Worm (Caenorhabditis elegans): ENCODE data around the gene usp-46.
A peak's percentile ranks its signal among the peaks of the same experiment; 100 is the strongest.

The usp-46 gene

DNA sequence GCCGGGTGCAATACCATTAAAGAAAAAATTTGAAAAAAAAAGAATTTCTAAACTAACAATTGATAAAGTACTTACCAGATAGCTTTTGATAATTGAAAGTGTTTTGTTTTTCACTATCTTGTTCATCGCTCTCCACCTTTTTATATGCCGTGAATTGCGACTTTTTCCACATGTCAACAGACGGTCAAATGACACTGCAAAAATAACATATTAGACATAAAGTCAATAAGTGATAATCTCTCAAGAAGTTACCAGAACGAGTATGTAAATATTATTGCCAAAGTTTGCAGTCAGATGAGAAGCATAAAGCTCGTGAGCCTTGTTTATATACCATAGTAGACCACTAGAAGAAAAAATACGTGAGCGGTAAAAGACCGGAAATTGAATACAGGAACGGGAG lies 40.6 kb upstream of the usp-46 start, which contains the start of gene dao-6:
TSS of gene dao-6 (minus strand) at position 345 of the 400 bp plus-strand sequence.
- TF ChIP-seq ets-4 (tag; optimal IDR thresholded peaks at IDR 0.05) (no peak), ceh-9 (tag; optimal IDR thresholded peaks at IDR 0.05) (no peak), ceh-2 (tag; optimal IDR thresholded peaks at IDR 0.05) (no peak), ceh-22 (tag; optimal IDR thresholded peaks at IDR 0.05) (no peak), unc-3 (GFP tag; conservative IDR thresholded peaks at IDR 0.05) (no peak), unc-3 (tag; optimal IDR thresholded peaks at IDR 0.05) (no peak), lim-6 (tag; optimal IDR thresholded peaks at IDR 0.05) (no peak), nhr-11 (tag; optimal IDR thresholded peaks at IDR 0.05) (no peak), nfya-1 (tag; optimal IDR thresholded peaks at IDR 0.05) (no peak), pat-9 (tag; optimal IDR thresholded peaks at IDR 0.05) (no peak), madf-2 (tag; optimal IDR thresholded peaks at IDR 0.05) (no peak), syd-9 (tag; optimal IDR thresholded peaks at IDR 0.05) (no peak), mec-3 (tag; optimal IDR thresholded peaks at IDR 0.05; ENCODE audit: borderline replicate concordance) (no peak)

DNA sequence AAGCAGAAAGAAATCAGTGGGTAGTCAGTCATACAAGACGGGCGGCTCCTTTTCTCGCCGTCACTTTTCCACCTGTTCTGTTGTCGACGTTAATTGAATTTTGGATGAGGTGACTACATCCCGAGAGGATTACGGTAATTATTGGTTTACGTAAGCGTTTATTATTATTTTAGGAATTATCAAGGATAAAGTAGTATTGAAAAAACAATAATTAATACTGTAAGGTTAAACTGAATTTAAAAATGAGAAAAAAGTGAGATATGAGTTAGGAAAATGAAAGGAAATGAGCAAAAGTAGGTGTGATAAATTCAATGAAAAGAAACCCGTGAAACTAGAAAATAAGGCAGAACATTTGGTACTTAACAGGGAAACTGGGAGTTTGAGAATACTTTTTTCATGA lies 37.5 kb upstream of the usp-46 start, which contains the start of gene hlh-4:
TSS of gene hlh-4 (minus strand) at position 101 of the 400 bp plus-strand sequence.
- TF ChIP-seq ceh-22 (tag; optimal IDR thresholded peaks at IDR 0.05) = no peak
- no peak for TF ChIP-seq hlh-6 (tag; optimal IDR thresholded peaks at IDR 0.05)
- no peak for TF ChIP-seq nfya-1 (tag; optimal IDR thresholded peaks at IDR 0.05)
- TF ChIP-seq odd-2 (tag; optimal IDR thresholded peaks at IDR 0.05) = no peak
- no peak for TF ChIP-seq pqm-1 (tag; optimal IDR thresholded peaks at IDR 0.05)
- TF ChIP-seq nhr-11 (tag; optimal IDR thresholded peaks at IDR 0.05) = no peak
- TF ChIP-seq elt-2 (tag; optimal IDR thresholded peaks at IDR 0.05) = no peak
- TF ChIP-seq Y22D7AL.16 (tag; optimal IDR thresholded peaks at IDR 0.05) = no peak
- no peak for TF ChIP-seq nhr-232 (tag; optimal IDR thresholded peaks at IDR 0.05)
- TF ChIP-seq fkh-10 (GFP tag; optimal IDR thresholded peaks at IDR 0.05) = no peak
- TF ChIP-seq C38D4.7 (GFP tag; optimal IDR thresholded peaks at IDR 0.05) = no peak

DNA sequence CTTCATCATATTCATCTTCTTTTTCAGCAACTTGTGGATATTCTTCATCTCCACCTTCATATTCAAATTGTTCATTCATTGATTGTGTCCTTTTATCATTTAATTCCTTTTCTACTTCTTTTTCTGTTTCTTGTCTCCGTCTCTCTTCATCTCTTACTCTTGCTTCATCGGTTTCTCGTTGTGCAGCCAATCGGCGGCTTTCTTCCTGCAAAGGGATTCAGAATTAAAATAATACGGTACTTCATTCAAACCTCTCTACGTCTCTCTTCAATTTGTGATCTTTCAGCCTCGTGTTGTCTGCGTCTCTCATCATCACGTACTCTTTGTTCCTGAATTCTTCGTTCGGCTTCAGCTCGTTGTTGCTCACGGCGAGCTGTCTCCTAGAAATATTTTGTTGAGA lies 35.8 kb upstream of the usp-46 start:
- TF ChIP-seq pha-2 (tag; optimal IDR thresholded peaks at IDR 0.05) = no peak
- TF ChIP-seq pha-4 (tag; optimal IDR thresholded peaks at IDR 0.05) = no peak
- no peak for TF ChIP-seq tbx-7 (tag; optimal IDR thresholded peaks at IDR 0.05)
- no peak for TF ChIP-seq unc-55 (GFP tag; optimal IDR thresholded peaks at IDR 0.05)
- no peak for TF ChIP-seq ceh-6 (GFP tag; optimal IDR thresholded peaks at IDR 0.05)
- TF ChIP-seq nfya-1 (tag; optimal IDR thresholded peaks at IDR 0.05) = peak; percentile 80
- TF ChIP-seq fax-1 (tag; optimal IDR thresholded peaks at IDR 0.05) = no peak
- TF ChIP-seq ceh-19 (GFP tag; optimal IDR thresholded peaks at IDR 0.05) = no peak

DNA sequence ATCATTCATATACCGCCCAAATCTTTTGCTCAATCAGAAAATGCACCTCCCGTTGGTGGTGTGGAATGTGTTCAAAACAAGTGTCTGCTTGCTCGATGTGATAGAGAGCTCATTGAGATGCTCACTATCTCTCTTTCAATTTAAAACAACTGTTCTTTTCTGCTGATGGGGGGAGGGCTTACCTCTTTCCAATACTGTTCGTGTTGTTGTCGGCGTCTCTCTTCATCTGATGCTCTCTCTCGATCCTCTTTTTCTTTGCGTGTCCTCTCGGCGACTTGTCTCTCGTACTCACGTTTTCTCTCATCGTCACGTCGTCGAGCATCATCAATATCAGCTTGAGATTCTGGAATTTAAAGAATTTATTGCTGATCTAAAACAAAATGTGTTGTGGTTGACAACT lies 34.4 kb upstream of the usp-46 start:
- TF ChIP-seq ahr-1 (tag; optimal IDR thresholded peaks at IDR 0.05) = no peak
- no peak for TF ChIP-seq K09A11.1 (tag; optimal IDR thresholded peaks at IDR 0.05; ENCODE audit: insufficient read depth)
- TF ChIP-seq ceh-24 (tag; optimal IDR thresholded peaks at IDR 0.05) = no peak
- TF ChIP-seq ets-4 (tag; optimal IDR thresholded peaks at IDR 0.05) = no peak
- no peak for TF ChIP-seq ama-1 (optimal IDR thresholded peaks at IDR 0.05)
- TF ChIP-seq ceh-30 (tag; optimal IDR thresholded peaks at IDR 0.05) = no peak
- TF ChIP-seq ceh-45 (GFP tag; IDR thresholded peaks at IDR 0.05) = no peak
- TF ChIP-seq fkh-10 (GFP tag; optimal IDR thresholded peaks at IDR 0.05) = no peak
- TF ChIP-seq pha-4 (tag; optimal IDR thresholded peaks at IDR 0.05) = no peak
- TF ChIP-seq odd-2 (tag; optimal IDR thresholded peaks at IDR 0.05) = no peak
- TF ChIP-seq ceh-6 (GFP tag; optimal IDR thresholded peaks at IDR 0.05) = no peak
- no peak for TF ChIP-seq unc-86 (tag; optimal IDR thresholded peaks at IDR 0.05)
- no peak for TF ChIP-seq gmeb-2 (tag; optimal IDR thresholded peaks at IDR 0.05)
- TF ChIP-seq K02D7.2 (tag; optimal IDR thresholded peaks at IDR 0.05) = no peak
- TF ChIP-seq unc-42 (tag; optimal IDR thresholded peaks at IDR 0.05) = no peak
- TF ChIP-seq nhr-232 (tag; optimal IDR thresholded peaks at IDR 0.05) = no peak
- TF ChIP-seq pqm-1 (tag; optimal IDR thresholded peaks at IDR 0.05) = no peak
- no peak for TF ChIP-seq tbx-7 (tag; optimal IDR thresholded peaks at IDR 0.05)
- TF ChIP-seq fkh-6 (tag; optimal IDR thresholded peaks at IDR 0.05) = no peak
- no peak for TF ChIP-seq dmd-4 (tag; optimal IDR thresholded peaks at IDR 0.05; ENCODE audit: borderline replicate concordance)
- no peak for TF ChIP-seq ceh-14 (tag; optimal IDR thresholded peaks at IDR 0.05)
- TF ChIP-seq ref-2 (tag; optimal IDR thresholded peaks at IDR 0.05) = peak; percentile 33
- no peak for TF ChIP-seq lim-6 (tag; optimal IDR thresholded peaks at IDR 0.05)
- TF ChIP-seq nfya-1 (tag; optimal IDR thresholded peaks at IDR 0.05) = peak; percentile 0
- peak; percentile 2 for TF ChIP-seq tbx-2 (tag; optimal IDR thresholded peaks at IDR 0.05)
- no peak for TF ChIP-seq rnt-1 (tag; optimal IDR thresholded peaks at IDR 0.05)
- TF ChIP-seq che-1 (tag; optimal IDR thresholded peaks at IDR 0.05) = no peak
- TF ChIP-seq dve-1 (tag; optimal IDR thresholded peaks at IDR 0.05) = no peak
- TF ChIP-seq mec-3 (tag; optimal IDR thresholded peaks at IDR 0.05; ENCODE audit: borderline replicate concordance) = no peak
- TF ChIP-seq hlh-30 (tag; optimal IDR thresholded peaks at IDR 0.05; ENCODE audit: insufficient read depth) = no peak
- no peak for TF ChIP-seq elt-2 (tag; optimal IDR thresholded peaks at IDR 0.05)

Measured in whole organism, late embryonic.